Worm (Caenorhabditis elegans): Measurements from ENCODE around the gene fars-3.
"Not testable (repeated sequence)": the region's sequence is repeated elsewhere in the genome, so short reads cannot be mapped to it uniquely, and the experiment has no call there.

fars-3 gene

DNA sequence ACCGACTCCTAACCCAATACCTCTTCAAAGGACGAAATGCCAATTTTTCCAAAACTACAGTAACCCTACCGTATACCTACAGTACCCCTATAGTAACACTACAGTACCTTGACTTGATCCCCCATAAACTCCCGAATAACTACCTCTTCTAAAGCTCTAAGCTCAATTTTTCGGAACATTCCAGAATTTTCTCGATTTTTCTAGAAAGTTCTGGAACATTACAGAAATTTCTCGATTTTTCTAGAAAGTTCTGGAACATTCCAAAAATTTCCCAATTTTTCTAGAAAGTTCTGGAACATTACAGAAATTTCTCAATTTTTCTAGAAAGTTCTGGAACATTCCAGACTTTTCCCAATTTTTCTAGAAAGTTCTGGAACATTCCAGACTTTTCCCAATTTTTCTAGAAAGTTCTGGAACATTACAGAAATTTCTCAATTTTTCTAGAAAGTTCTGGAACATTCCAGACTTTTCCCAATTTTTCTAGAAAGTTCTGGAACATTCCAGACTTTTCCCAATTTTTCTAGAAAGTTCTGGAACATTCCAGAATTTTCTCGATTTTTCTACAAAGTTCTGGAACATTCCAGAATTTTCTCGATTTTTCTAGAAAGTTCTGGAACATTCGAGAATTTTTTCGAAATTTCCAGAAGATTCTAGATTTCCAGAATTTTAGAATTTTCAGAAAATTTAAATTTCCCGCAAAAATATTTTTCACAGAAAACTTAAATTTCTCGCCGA, 4.6 kb upstream of the fars-3 start:
- TF ChIP-seq egrh-3 (GFP tag; IDR thresholded peaks at IDR 0.05) (peak; percentile 51), rpc-1 (optimal IDR thresholded peaks at IDR 0.05) (peak; percentile 3), hsf-1 (GFP tag; IDR thresholded peaks at IDR 0.05) (peak; percentile 97), madf-6 (GFP tag; IDR thresholded peaks at IDR 0.05) (peak; percentile 27), rcor-1 (GFP tag; IDR thresholded peaks at IDR 0.05) (peak; percentile 18; the same call in 1 of the 2 replicates), aptf-3 (GFP tag; IDR thresholded peaks at IDR 0.05) (peak; percentile 79; the same call in 1 of the 2 replicates), madf-3 (GFP tag; IDR thresholded peaks at IDR 0.05) (peak; percentile 68; the same call in 1 of the 2 replicates), ceh-40 (GFP tag; IDR thresholded peaks at IDR 0.05) (0 out of 2 replicates have a peak, but pooled peaks have one; percentile 33), dox-1 (GFP tag; IDR thresholded peaks at IDR 0.05) (peak; percentile 68)
- not testable (repeated sequence) for TF ChIP-seq rpc-1 (tag; optimal IDR thresholded peaks at IDR 0.05)

DNA sequence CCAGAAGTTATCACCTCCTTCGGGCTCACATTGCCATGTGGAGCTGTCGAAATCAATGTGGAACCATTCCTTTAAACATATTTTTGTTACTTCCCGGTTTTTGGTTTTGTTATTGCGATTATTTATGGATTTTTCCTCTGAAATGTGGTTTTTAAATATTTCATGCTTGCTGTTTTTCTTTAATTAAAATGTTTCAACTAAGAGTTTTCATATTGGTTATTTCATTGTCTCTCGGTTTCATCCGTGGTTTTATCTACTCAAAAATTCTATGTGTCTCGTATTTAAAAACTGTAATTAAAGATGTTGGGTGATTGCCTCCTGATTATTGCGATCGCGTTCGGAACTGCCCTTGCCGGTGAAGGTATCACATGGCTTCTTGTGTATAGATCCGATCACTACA, 2.2 kb downstream of the fars-3 start, which contains the start of gene F22B5.10:
F22B5.10 (plus strand) TSS at position 301 of the 400 bp plus-strand sequence.
- TF ChIP-seq ztf-6 (GFP tag; IDR thresholded peaks at IDR 0.05) = no peak
- TF ChIP-seq lin-54 (GFP tag; optimal IDR thresholded peaks at IDR 0.05) = no peak
- TF ChIP-seq snpc-3.4 (tag; optimal IDR thresholded peaks at IDR 0.05) = peak; percentile 20
- no peak for TF ChIP-seq lin-40 (tag; optimal IDR thresholded peaks at IDR 0.05)
- TF ChIP-seq egl-18 (GFP tag; IDR thresholded peaks at IDR 0.05) = no peak

DNA sequence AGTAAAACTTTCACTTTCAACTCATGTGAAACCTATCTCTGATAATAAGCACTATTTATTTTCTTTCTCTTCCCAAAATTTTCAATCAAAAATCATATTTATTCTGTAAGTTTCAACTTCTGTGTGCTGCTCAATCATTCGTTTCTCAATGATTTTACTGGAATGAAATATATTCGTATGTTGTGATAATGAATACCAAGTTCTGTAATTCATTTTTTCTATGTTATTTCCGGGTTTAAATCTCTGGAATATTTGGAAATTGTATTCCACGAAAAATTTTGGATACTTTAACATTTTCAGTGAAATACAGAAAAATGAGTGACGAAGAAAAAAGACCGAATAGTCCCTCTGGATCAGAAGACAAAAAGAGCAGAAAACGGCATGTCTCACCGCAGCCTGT, 3.2 kb downstream of the fars-3 start, which contains the start of gene M05D6.2:
M05D6.2 (plus strand) TSS at position 301 of the 400 bp plus-strand sequence.
- TF ChIP-seq hsf-1 (GFP tag; IDR thresholded peaks at IDR 0.05) (0 out of 2 replicates have a peak, but pooled peaks have one; percentile 50), ets-4 (GFP tag; optimal IDR thresholded peaks at IDR 0.05) (no peak)

DNA sequence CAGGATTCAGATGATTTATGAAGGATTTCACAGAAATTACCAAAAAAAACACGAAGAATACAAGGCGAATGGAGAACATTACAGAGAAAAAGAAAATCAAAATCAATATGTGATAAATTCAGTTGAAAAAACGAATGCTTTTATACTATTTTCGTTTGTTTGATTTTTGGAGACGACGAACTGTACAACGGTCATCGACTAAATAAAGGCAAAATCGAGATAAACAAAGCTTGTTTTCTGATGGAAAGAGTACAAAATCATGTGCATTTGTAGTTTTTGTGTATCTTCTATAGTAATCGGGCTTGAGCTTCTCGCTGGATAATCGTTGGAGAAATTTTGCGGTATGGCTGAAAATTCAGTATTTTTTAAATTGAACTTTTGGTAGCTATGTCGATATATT, 6.5 kb downstream of the fars-3 start, which contains the start of gene M05D6.8:
M05D6.8 (minus strand) TSS at position 101 of the 400 bp plus-strand sequence.
- TF ChIP-seq repo-1 (tag; optimal IDR thresholded peaks at IDR 0.05) = no peak
- no peak for TF ChIP-seq dpl-1 (GFP tag; optimal IDR thresholded peaks at IDR 0.05)
- no peak for TF ChIP-seq snpc-1.1 (tag; optimal IDR thresholded peaks at IDR 0.05; ENCODE audit: insufficient read depth)
- no peak for TF ChIP-seq nhr-80 (tag; optimal IDR thresholded peaks at IDR 0.05)
- TF ChIP-seq F52B5.7 (tag; optimal IDR thresholded peaks at IDR 0.05) = no peak
- no peak for TF ChIP-seq T26A5.8 (tag; optimal IDR thresholded peaks at IDR 0.05)
- TF ChIP-seq attf-5 (GFP tag; optimal IDR thresholded peaks at IDR 0.05) = no peak
- TF ChIP-seq mes-4 (tag; optimal IDR thresholded peaks at IDR 0.05) = no peak
- no peak for TF ChIP-seq Y67H2A.10 (GFP tag; conservative IDR thresholded peaks at IDR 0.05)
- TF ChIP-seq ceh-40 (GFP tag; IDR thresholded peaks at IDR 0.05) = no peak
- TF ChIP-seq B0261.1 (tag; optimal IDR thresholded peaks at IDR 0.05) = no peak
- TF ChIP-seq tbx-9 (tag; optimal IDR thresholded peaks at IDR 0.05; ENCODE audit: borderline replicate concordance) = no peak
- TF ChIP-seq athp-1 (tag; optimal IDR thresholded peaks at IDR 0.05) = no peak
- TF ChIP-seq F37B4.10 (GFP tag; IDR thresholded peaks at IDR 0.05) = no peak

DNA sequence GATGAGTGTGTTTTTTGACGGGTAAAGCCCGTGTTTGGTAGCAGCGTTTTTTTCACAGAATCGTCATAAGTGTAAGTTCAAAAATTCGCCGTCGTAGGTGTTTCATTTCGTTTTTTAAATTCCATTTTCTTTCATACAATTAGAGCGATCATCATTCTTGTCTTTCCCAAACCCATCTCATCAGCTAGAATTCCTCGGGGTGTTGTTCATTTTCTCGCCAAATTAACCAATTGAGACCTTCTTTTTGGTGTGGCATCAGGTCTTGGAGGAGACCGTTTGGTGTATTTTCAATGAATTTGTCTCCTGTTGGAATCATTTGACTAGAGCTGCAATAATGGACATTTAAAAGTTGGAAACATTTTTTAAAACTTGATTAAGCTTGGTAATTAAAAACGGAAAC, 8.3 kb downstream of the fars-3 start:
- TF ChIP-seq F57A8.1 (GFP tag; optimal IDR thresholded peaks at IDR 0.05) (no peak), F23B12.7 (tag; optimal IDR thresholded peaks at IDR 0.05; ENCODE audit: insufficient read depth) (no peak), hrde-1 (tag; optimal IDR thresholded peaks at IDR 0.05; ENCODE audit: borderline replicate concordance) (no peak), hsf-1 (GFP tag; IDR thresholded peaks at IDR 0.05) (no peak), lin-26 (GFP tag; IDR thresholded peaks at IDR 0.05) (no peak), pha-4 (tag; optimal IDR thresholded peaks at IDR 0.05) (no peak), ZK185.1 (tag; optimal IDR thresholded peaks at IDR 0.05; ENCODE audit: poor library complexity, severe bottlenecking) (no peak), xnd-1 (tag; optimal IDR thresholded peaks at IDR 0.05) (no peak), B0019.2 (GFP tag; conservative IDR thresholded peaks at IDR 0.05) (no peak), ztf-3 (GFP tag; optimal IDR thresholded peaks at IDR 0.05) (no peak), athp-1 (tag; optimal IDR thresholded peaks at IDR 0.05) (no peak), F37B4.10 (GFP tag; IDR thresholded peaks at IDR 0.05) (no peak), nhr-80 (tag; optimal IDR thresholded peaks at IDR 0.05) (no peak), nfya-1 (tag; optimal IDR thresholded peaks at IDR 0.05; ENCODE audit: borderline replicate concordance, insufficient read depth) (no peak), C06A6.2 (GFP tag; conservative IDR thresholded peaks at IDR 0.05) (no peak), Y53F4B.3 (GFP tag; IDR thresholded peaks at IDR 0.05) (no peak)
